Worm (Caenorhabditis elegans) whole organism, L4/young adult: Measurements from ENCODE around the gene fbxa-98.
"Not testable (repeated sequence)": the region's sequence is repeated elsewhere in the genome, so short reads cannot be mapped to it uniquely, and the experiment has no call there.

ENCODE experiments used
- W03F9.2 ChIP-seq: fragments of 150-350 bp; optimal IDR thresholded peaks from 2 replicates; lab custom pipeline; 2014; ENCODE audit warnings: missing biosample characterization, missing genetic modification characterization
- dao-5 ChIP-seq: sonication (generic microtip); optimal IDR thresholded peaks from 2 replicates; lab custom pipeline; 2016; ENCODE audit warnings: missing genotype, missing genetic modification characterization, moderate library complexity, missing compliant biosample characterization
- him-1 ChIP-seq: sonication (generic microtip); optimal IDR thresholded peaks from 2 replicates; lab custom pipeline; 2016; ENCODE audit warnings: missing genotype, missing genetic modification reagents, missing genetic modification characterization, missing compliant biosample characterization

Gene fbxa-98

DNA sequence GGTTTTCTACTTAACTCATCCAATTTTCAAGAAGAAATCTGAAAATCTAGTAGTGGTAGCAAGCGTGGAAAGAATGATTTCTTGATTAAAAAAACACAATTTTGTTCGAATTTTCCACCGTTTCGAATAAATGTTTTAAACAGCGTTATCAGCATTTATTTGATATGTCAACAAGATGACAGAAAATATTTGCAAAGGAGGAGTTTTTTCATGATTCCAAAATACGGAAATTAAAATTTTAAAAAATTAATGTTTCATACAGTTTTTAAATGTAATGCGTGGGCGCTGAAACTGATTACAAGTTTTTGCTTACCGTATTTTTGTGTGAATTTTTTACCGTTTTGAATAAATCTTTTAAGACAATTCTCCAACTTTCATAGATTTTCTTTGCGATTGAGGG is 594 bp upstream of the fbxa-98 start:
- TF ChIP-seq him-1 (tag; lab: Kevin White, UChicago) (no peak), dao-5 (tag; lab: Kevin White, UChicago) (no peak), W03F9.2 (tag; lab: Kevin White, UChicago) (no peak)

DNA sequence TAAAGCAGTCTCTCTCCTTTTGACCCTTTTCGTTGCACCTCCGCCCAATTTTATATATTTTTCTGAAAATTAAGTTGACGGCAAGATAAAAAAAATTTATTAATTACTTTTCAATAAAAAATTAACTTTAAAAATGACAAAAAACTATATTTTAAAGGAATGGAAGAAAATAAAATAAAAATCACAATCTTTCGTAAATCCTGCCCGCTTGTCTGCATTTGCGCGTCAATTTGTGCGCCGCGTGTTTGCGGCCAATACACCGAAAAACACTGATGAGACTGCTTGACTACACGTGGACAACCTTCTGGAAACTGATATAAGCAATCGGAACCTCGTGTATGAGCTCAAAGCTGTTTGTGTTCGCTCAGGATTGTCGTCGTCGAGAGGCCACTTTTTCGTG is 3.8 kb downstream of the fbxa-98 start, which contains the start of gene C08F11.7:
Gene C08F11.7 (plus strand): TSS at position 301 of the 400 bp plus-strand sequence.
- TF ChIP-seq dao-5 (tag; lab: Kevin White, UChicago) (no peak), W03F9.2 (tag; lab: Kevin White, UChicago) (no peak), him-1 (tag; lab: Kevin White, UChicago) (no peak)

DNA sequence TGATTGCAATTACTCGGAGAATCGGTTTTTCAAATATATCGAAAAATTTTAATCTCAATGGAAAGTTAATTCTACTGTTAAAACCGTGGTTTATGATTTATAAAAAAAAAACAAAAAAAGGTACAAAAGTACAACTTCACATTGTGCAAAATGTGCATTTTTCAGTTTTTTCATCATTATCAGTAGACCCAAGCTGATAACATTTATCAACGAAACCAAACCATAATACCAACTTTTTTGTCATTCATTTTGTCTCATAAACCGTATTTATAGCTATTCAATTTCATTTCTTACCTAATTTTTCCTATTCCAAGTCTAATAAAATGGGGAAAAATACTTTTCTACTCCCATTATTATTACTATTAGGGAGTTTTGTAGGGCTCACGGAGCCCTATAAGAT is 5.8 kb downstream of the fbxa-98 start, which contains the start of gene ugt-22:
Gene ugt-22 (plus strand): TSS at position 234 of the 400 bp plus-strand sequence.
- no peak for TF ChIP-seq W03F9.2 (tag; lab: Kevin White, UChicago)
- TF ChIP-seq him-1 (tag; lab: Kevin White, UChicago), result no peak
- no peak for TF ChIP-seq dao-5 (tag; lab: Kevin White, UChicago)

DNA sequence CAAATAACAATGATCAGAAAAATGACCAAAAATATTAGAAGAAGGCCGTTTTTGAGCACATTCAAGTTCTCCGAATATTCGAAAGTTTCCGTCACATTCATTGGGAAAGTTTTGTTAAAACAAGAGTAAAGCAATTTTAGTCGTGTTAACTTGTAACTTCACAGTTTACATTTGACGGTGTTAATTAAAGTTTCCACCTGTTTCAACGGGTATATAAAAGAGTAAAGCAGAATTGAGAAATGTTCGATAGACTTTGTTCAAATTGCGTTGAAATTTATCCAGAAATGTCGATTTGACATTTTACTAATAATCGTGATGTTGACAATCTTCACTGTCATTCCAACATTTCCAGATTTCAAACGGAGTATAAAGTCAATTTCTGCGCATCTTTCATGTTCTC is 12.6 kb downstream of the fbxa-98 start, which contains the start of gene srz-29:
Gene srz-29 (minus strand): TSS at position 101 of the 400 bp plus-strand sequence.
- TF ChIP-seq dao-5 (tag; lab: Kevin White, UChicago) (no peak), him-1 (tag; lab: Kevin White, UChicago) (no peak), W03F9.2 (tag; lab: Kevin White, UChicago) (no peak)

DNA sequence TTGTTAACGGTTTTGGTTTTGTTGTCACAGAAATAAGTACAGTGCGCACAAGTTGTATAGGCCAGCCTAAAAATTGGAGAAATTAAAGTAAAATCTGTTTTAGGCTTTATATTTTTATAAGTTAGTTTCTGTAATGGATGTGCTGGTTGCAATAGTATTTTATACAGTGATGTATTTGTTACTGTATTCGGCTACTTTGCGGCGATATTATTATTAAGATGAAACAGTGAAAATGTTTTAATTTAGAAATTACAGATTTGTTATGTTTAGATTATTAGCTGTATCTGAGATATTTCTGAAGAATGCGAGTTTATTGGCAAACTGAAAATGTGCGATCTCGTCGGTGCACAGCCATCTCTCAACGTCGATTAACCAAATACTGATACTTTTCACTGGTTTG is 14.4 kb downstream of the fbxa-98 start, which contains the start of gene ule-4:
Gene ule-4 (minus strand): TSS at position 101 of the 400 bp plus-strand sequence.
- no peak for TF ChIP-seq him-1 (tag; lab: Kevin White, UChicago)
- no peak for TF ChIP-seq W03F9.2 (tag; lab: Kevin White, UChicago)

DNA sequence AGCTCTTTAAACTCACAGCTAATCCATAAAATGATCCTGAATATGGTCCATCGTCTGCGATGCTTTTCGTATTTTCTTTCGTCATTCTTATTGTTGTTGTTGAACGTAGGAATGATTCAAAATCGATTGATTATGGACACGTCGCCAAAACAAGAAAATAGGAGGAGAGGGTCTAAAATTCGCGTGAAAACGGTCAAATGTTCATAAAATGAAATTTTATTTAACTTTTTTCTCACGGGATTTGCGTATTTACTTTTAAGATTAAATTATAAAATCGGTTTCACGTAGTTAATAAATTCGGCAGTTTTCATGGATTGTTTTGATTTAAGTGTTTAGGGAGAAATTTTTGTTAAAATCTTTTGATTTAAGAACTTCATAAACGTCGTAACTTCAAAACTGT is 15.9 kb downstream of the fbxa-98 start, which contains the start of gene C08F11.10:
Gene C08F11.10 (minus strand): TSS at position 101 of the 400 bp plus-strand sequence.
- no peak for TF ChIP-seq dao-5 (tag; lab: Kevin White, UChicago)
- no peak for TF ChIP-seq W03F9.2 (tag; lab: Kevin White, UChicago)

DNA sequence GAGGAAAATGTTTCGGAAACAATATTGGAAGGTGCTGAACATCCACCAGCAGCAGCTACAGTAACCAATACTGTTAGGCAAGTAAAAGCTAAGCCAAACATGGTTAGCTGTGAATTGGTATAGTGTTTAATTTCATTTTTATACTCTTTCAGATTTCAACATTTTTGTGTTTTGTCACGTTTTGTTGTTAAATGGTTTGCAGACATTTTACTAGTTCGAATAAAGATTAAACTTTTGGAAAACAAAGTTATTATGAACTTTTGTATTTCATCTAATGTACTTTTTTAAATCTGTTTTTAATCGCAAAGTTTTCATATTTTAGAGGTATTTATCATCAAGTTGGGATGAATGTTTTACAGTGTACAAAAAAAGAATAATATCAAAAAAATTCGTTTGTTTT is 17.0 kb downstream of the fbxa-98 start, which contains the start of gene C08F11.17:
Gene C08F11.17 (minus strand): TSS at position 101 of the 400 bp plus-strand sequence.
- TF ChIP-seq W03F9.2 (tag; lab: Kevin White, UChicago), result no peak
- TF ChIP-seq him-1 (tag; lab: Kevin White, UChicago), result no peak
- TF ChIP-seq dao-5 (tag; lab: Kevin White, UChicago), result no peak

DNA sequence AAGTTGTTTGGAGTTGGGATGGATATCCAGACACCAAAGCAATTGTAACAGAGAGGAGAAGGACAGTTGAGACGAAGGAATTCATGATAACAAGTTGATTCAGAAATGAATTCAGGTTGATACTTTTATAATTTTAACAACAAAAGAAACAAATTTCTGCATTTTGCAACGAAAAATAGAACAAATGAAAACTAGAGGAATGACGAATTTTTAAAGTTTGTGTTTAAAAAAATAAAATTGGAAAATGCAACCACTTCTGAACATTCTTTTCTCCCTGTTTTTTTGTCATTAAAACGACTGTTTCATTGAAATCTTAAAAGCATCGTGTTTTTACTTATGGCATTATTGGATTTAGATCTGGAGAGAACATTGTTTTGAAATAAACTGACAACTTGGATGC is 18.2 kb downstream of the fbxa-98 start, which contains the start of gene C08F11.12:
Gene C08F11.12 (minus strand): TSS at position 101 of the 400 bp plus-strand sequence.
- TF ChIP-seq W03F9.2, dao-5, him-1 (tag; lab: Kevin White, UChicago): not testable (repeated sequence)

DNA sequence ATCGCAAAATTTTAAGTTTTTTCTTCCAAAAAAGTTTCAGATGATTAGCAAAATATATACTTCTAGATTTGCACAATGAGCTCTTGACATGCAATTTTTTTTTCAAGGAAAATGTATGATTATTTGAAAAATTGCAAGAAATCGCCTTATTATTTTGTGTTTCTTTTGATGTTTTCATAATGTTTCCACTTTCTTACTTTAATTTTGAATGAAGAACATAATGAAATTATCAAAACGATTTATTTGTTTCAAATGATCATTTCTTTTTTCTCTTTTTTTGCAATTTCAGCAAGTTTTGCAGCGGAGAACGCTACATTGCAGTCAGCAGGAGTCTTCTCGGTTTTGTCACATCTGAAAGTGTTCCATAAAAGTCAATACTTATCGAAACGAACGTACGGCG is 18.8 kb downstream of the fbxa-98 start, which contains the start of gene Y45F10C.6:
Gene Y45F10C.6 (plus strand): TSS at position 301 of the 400 bp plus-strand sequence.
- TF ChIP-seq W03F9.2, dao-5, him-1 (tag; lab: Kevin White, UChicago): not testable (repeated sequence)

DNA sequence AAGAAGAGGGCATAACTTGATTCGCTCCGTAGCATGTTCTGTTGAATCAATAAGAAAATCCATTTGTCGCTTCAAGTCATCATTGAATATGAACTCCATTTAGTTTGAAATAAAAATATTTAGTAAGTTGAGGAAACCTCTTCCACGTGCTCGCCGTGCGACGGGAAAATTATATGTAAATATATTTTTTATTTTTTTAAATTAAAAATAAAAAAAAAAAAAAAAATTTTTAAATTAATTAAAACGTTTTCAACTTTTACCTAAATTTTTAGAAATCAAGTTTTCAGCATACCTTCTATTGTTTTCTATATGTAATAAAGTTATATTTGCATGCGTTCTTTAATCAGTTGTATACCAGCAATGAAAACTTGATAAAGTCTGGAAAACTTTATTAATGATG is 26.2 kb downstream of the fbxa-98 start, which contains the start of gene Y45F10C.1:
Gene Y45F10C.1 (minus strand): TSS at position 101 of the 400 bp plus-strand sequence.
- not testable (repeated sequence) for TF ChIP-seq W03F9.2, dao-5, him-1 (tag; lab: Kevin White, UChicago)

DNA sequence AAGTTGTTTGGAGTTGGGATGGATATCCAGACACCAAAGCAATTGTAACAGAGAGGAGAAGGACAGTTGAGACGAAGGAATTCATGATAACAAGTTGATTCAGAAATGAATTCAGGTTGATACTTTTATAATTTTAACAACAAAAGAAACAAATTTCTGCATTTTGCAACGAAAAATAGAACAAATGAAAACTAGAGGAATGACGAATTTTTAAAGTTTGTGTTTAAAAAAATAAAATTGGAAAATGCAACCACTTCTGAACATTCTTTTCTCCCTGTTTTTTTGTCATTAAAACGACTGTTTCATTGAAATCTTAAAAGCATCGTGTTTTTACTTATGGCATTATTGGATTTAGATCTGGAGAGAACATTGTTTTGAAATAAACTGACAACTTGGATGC is 29.4 kb downstream of the fbxa-98 start, which contains the start of gene Y45F10C.2:
Gene Y45F10C.2 (minus strand): TSS at position 101 of the 400 bp plus-strand sequence.
- not testable (repeated sequence) for TF ChIP-seq W03F9.2, him-1, dao-5 (tag; lab: Kevin White, UChicago)

DNA sequence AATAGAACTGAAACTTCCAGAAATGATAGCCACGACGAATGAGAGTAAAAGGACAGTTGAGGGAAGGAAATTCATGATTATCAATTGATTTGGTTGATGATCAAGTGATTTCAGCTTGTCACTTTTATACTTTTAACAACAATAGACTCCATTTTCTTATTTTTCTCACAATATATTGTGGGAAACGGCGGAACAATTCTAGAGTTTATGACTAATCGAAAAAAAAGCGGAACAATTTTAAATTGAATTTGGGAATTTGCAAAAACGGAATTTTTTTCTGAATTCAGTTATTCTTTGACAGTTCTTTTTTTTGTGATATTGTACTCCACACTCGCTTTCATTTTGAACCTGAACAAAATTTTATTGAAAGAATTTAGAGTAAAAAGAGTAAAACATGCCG is 30.9 kb downstream of the fbxa-98 start, which contains the start of gene Y45F10C.4:
Gene Y45F10C.4 (minus strand): TSS at position 101 of the 400 bp plus-strand sequence.
- no peak for TF ChIP-seq W03F9.2 (tag; lab: Kevin White, UChicago)

DNA sequence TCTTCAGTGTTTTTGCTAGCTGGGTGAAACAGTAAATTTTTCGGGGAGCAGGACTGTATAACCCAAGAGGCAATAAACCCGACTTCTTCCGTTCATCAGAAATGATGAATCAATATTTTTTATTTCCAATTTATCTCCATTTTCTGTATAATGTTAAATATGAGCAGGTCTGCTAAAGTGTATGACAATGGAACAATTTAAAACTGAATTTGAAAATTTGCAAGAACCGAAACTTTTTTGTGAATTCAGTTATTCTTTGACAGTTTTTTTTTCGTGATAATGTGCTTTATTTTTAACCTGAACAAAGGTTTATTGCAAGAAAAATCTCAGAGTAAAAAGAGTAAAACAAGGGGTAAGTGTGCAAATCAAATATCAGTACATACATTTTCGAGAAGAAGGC is 31.9 kb downstream of the fbxa-98 start:
- no peak for TF ChIP-seq W03F9.2 (tag; lab: Kevin White, UChicago)
- no peak for TF ChIP-seq dao-5 (tag; lab: Kevin White, UChicago)
